Worm (Caenorhabditis elegans): ENCODE results near the gene srh-282.

srh-282 gene

DNA sequence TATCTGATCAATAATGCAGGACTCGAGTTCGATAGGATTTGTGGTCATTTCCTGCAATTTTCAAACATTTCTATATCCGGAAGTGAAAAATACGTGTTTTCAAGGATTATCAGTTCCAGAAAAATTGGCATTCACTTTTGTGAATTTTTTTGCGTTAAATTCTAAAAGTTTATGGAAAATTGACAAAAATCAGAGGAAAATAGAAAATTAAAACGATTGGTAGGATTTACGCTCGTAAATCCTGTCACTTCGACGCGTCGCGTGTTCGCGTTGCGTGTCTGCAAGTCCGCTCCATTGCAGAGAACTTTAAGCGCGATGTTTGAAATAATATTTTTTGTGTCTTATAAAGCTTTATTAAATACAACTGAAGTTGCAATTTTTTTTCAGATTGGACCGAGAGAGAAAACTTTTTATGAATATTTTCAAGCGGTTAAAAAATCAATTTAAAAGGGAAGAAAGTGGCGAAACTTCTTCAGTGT, 17.8 kb downstream of the srh-282 start, which contains the start of gene rcat-1 (continued):
- peak; percentile 97 to 99 for TF ChIP-seq lin-35 (GFP tag; optimal IDR thresholded peaks at IDR 0.05)
- peak; percentile 20 for TF ChIP-seq C04F5.9 (tag; optimal IDR thresholded peaks at IDR 0.05)
- TF ChIP-seq zip-4 (GFP tag; optimal IDR thresholded peaks at IDR 0.05) = no peak
- TF ChIP-seq mab-9 (GFP tag; IDR thresholded peaks at IDR 0.05) = no peak
- peak; percentile 47 for TF ChIP-seq irx-1 (tag; optimal IDR thresholded peaks at IDR 0.05)
- peak; percentile 71 for TF ChIP-seq jun-1 (tag; optimal IDR thresholded peaks at IDR 0.05)
- peak; percentile 8 for TF ChIP-seq ama-1 (optimal IDR thresholded peaks at IDR 0.05)
- TF ChIP-seq fkh-10 (GFP tag; optimal IDR thresholded peaks at IDR 0.05) = peak; percentile 32
- TF ChIP-seq pqm-1 (tag; optimal IDR thresholded peaks at IDR 0.05) = no peak

DNA sequence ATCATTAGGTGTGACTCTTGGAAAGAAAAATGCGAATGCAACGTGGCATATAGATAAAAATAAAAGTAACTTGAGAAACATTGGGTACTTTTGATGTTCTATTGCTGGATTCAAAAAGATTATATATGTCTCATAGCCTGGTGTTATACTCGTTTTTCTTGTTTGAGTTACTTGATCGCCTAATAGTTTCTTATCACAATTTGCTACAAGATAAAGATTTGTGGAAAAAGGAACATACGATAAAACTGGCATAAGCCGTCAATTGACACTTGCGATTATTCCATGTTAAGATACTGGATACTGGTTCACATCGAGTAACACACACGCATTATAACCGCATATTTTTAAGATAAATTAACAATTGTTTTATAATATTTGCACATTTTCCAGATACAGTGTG, 20.7 kb downstream of the srh-282 start, which contains the start of gene grl-19:
TSS of gene grl-19 (minus strand) at position 101 of the 400 bp plus-strand sequence.
- TF ChIP-seq unc-30 (tag; optimal IDR thresholded peaks at IDR 0.05) (no peak), nhr-77 (tag; optimal IDR thresholded peaks at IDR 0.05) (no peak), ceh-63 (GFP tag; optimal IDR thresholded peaks at IDR 0.05) (no peak), nhr-90 (tag; optimal IDR thresholded peaks at IDR 0.05; ENCODE audit: poor library complexity) (no peak), isw-1 (GFP tag; IDR thresholded peaks at IDR 0.05) (no peak)

DNA sequence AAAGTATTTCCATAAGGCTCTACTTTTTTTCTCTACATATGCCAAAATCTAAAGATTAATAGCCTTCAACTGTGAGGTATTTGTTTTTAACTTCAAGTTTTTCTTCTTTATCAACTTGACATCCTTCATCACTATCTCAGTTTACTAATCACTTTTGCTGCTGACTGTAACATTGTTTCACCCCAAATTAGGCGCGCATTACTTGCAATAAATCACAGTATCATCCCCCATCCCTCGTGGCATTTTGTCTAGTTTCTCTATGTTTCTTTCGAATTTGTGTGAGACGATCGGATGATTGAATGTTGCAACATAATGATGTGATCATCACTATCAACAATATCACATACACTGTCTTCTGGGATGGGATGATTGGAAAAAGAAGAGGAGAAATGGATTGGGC, 25.7 kb downstream of the srh-282 start:
- no peak for TF ChIP-seq unc-86 (tag; optimal IDR thresholded peaks at IDR 0.05)
- TF ChIP-seq mdl-1 (tag; optimal IDR thresholded peaks at IDR 0.05) = peak in 1 of 2 experiments; percentile 93
- no peak for TF ChIP-seq aha-1 (tag; optimal IDR thresholded peaks at IDR 0.05)
- no peak for TF ChIP-seq lin-39 (tag; optimal IDR thresholded peaks at IDR 0.05)
- no peak for TF ChIP-seq irx-1 (tag; optimal IDR thresholded peaks at IDR 0.05)
- TF ChIP-seq elt-3 (tag; optimal IDR thresholded peaks at IDR 0.05) = peak in 3 of 6 experiments; percentile 35 to 98 (median 92)
- TF ChIP-seq swsn-7 (tag; optimal IDR thresholded peaks at IDR 0.05) = no peak
- TF ChIP-seq sox-4 (tag; optimal IDR thresholded peaks at IDR 0.05) = no peak
- no peak for TF ChIP-seq hlh-17 (GFP tag; optimal IDR thresholded peaks at IDR 0.05; ENCODE audit: borderline replicate concordance)
- no peak for TF ChIP-seq dsc-1 (tag; optimal IDR thresholded peaks at IDR 0.05)
- no peak for TF ChIP-seq ceh-63 (GFP tag; optimal IDR thresholded peaks at IDR 0.05)
- peak; percentile 50 for TF ChIP-seq tbx-2 (tag; optimal IDR thresholded peaks at IDR 0.05)
- no peak for TF ChIP-seq hlh-4 (tag; optimal IDR thresholded peaks at IDR 0.05)
- TF ChIP-seq ceh-8 (GFP tag; optimal IDR thresholded peaks at IDR 0.05) = no peak
- TF ChIP-seq unc-30 (tag; optimal IDR thresholded peaks at IDR 0.05) = no peak
- no peak for TF ChIP-seq tlp-1 (tag; optimal IDR thresholded peaks at IDR 0.05)
- no peak for TF ChIP-seq fkh-4 (tag; optimal IDR thresholded peaks at IDR 0.05; ENCODE audit: borderline replicate concordance)
- no peak for TF ChIP-seq zag-1 (tag; optimal IDR thresholded peaks at IDR 0.05)
- TF ChIP-seq ceh-82 (tag; optimal IDR thresholded peaks at IDR 0.05) = no peak
- no peak for TF ChIP-seq nhr-77 (tag; optimal IDR thresholded peaks at IDR 0.05)
- TF ChIP-seq C04F5.9 (tag; optimal IDR thresholded peaks at IDR 0.05) = no peak
- TF ChIP-seq nhr-20 (tag; optimal IDR thresholded peaks at IDR 0.05) = peak; percentile 73
- TF ChIP-seq nhr-11 (tag; optimal IDR thresholded peaks at IDR 0.05) = no peak
- TF ChIP-seq lir-3 (tag; optimal IDR thresholded peaks at IDR 0.05; ENCODE audit: poor library complexity) = no peak
- TF ChIP-seq ces-1 (GFP tag; optimal IDR thresholded peaks at IDR 0.05) = no peak
- no peak for TF ChIP-seq nhr-76 (tag; optimal IDR thresholded peaks at IDR 0.05)
- no peak for TF ChIP-seq ztf-4 (tag; optimal IDR thresholded peaks at IDR 0.05)
- peak; percentile 94 for TF ChIP-seq nhr-85 (tag)
- TF ChIP-seq unc-130 (tag; optimal IDR thresholded peaks at IDR 0.05) = peak; percentile 32
- no peak for TF ChIP-seq mef-2 (tag; optimal IDR thresholded peaks at IDR 0.05)
- no peak for TF ChIP-seq Y116A8C.19 (tag; optimal IDR thresholded peaks at IDR 0.05; ENCODE audit: borderline replicate concordance)
- no peak for TF ChIP-seq nhr-237 (tag; optimal IDR thresholded peaks at IDR 0.05)
- TF ChIP-seq zip-4 (GFP tag; optimal IDR thresholded peaks at IDR 0.05) = no peak
- TF ChIP-seq efl-1 (optimal IDR thresholded peaks at IDR 0.05) = peak in 1 of 2 experiments; percentile 7
- peak in 1 of 2 experiments; percentile 84 for TF ChIP-seq efl-1 (GFP tag; optimal IDR thresholded peaks at IDR 0.05 in 1 of 2)
- peak in 1 of 2 experiments; percentile 76 for TF ChIP-seq lin-35 (GFP tag; optimal IDR thresholded peaks at IDR 0.05)
- no peak for TF ChIP-seq pqm-1 (tag; optimal IDR thresholded peaks at IDR 0.05)
- TF ChIP-seq sup-37 (GFP tag; optimal IDR thresholded peaks at IDR 0.05) = no peak
- TF ChIP-seq ztf-11 (tag; optimal IDR thresholded peaks at IDR 0.05) = no peak
- TF ChIP-seq isw-1 (GFP tag; IDR thresholded peaks at IDR 0.05) = no peak
- no peak for TF ChIP-seq nhr-12 (tag; optimal IDR thresholded peaks at IDR 0.05)
- no peak for TF ChIP-seq pax-3 (tag; optimal IDR thresholded peaks at IDR 0.05)
- TF ChIP-seq nhr-84 (tag; optimal IDR thresholded peaks at IDR 0.05) = no peak
- no peak for TF ChIP-seq mep-1 (tag; optimal IDR thresholded peaks at IDR 0.05)

Data from whole organism, L1 larva.